Fruit fly (Drosophila melanogaster) whole organism, prepupa: ENCODE data around the gene RecQ4.

ENCODE experiments used
- CG10631 ChIP-seq: fragments of 200-800 bp; sonication (Bioruptor generic); optimal IDR thresholded peaks from 2 replicates; lab custom pipeline; 2016; ENCODE audit warnings: missing biosample characterization, missing genetic modification characterization
- CG11294 ChIP-seq: fragments of 200-800 bp; sonication (Bioruptor generic); IDR thresholded peaks from 2 replicates; pipeline ENCODE4 v1.3.6; 2022; ENCODE audit warnings: missing biosample characterization, missing genetic modification characterization
- CG11902 ChIP-seq: fragments of 200-800 bp; sonication (Bioruptor generic); optimal IDR thresholded peaks from 3 replicates; lab custom pipeline; 2016; ENCODE audit warnings: missing biosample characterization, missing genetic modification characterization
- CG15336 ChIP-seq: fragments of 200-800 bp; sonication (Bioruptor generic); IDR thresholded peaks from 2 replicates; pipeline ENCODE4 v1.3.6; 2022; ENCODE audit warnings: missing biosample characterization, missing genetic modification characterization
- CG1621 ChIP-seq: fragments of 200-800 bp; sonication (Bioruptor generic); optimal IDR thresholded peaks from 3 replicates; lab custom pipeline; 2018; ENCODE audit warnings: missing biosample characterization, mild to moderate bottlenecking, missing genetic modification characterization
- CG16779 ChIP-seq: fragments of 200-800 bp; sonication (Bioruptor generic); optimal IDR thresholded peaks from 3 replicates; lab custom pipeline; 2017; ENCODE audit warnings: missing biosample characterization, mild to moderate bottlenecking, missing genetic modification characterization
- CG3032 ChIP-seq: fragments of 200-800 bp; optimal IDR thresholded peaks from 2 replicates; lab custom pipeline; 2019; ENCODE audit warnings: missing biosample characterization, mild to moderate bottlenecking, missing genetic modification characterization, moderate library complexity
- CG31627 ChIP-seq: fragments of 200-800 bp; sonication (Bioruptor generic); optimal IDR thresholded peaks from 3 replicates; lab custom pipeline; 2016; ENCODE audit warnings: missing biosample characterization, missing genetic modification characterization
- CG32006 ChIP-seq: fragments of 200-800 bp; sonication (Bioruptor generic); optimal IDR thresholded peaks from 3 replicates; lab custom pipeline; 2017; ENCODE audit warnings: missing biosample characterization, mild to moderate bottlenecking, missing genetic modification characterization
- CG3919 ChIP-seq: fragments of 200-800 bp; sonication (Bioruptor generic); optimal IDR thresholded peaks from 3 replicates; lab custom pipeline; 2016; ENCODE audit warnings: missing biosample characterization, missing genetic modification characterization
- CG4318 ChIP-seq: fragments of 200-800 bp; sonication (Bioruptor generic); optimal IDR thresholded peaks from 3 replicates; lab custom pipeline; 2017; ENCODE audit warnings: missing biosample characterization, mild to moderate bottlenecking, missing genetic modification characterization
- CG6163 ChIP-seq: fragments of 200-800 bp; sonication (Bioruptor generic); IDR thresholded peaks from 3 replicates; pipeline ENCODE4 v1.3.6; 2022; ENCODE audit warnings: missing biosample characterization, missing genetic modification characterization
- CG6276 ChIP-seq: fragments of 200-800 bp; sonication (Bioruptor generic); optimal IDR thresholded peaks from 2 replicates; lab custom pipeline; 2017; ENCODE audit warnings: missing biosample characterization, mild to moderate bottlenecking, missing genetic modification characterization
- CG6792 ChIP-seq: fragments of 200-800 bp; sonication (Bioruptor generic); optimal IDR thresholded peaks from 3 replicates; lab custom pipeline; 2016; ENCODE audit warnings: missing biosample characterization, missing genetic modification characterization
- CG6808 ChIP-seq: fragments of 200-800 bp; sonication (Bioruptor generic); optimal IDR thresholded peaks from 3 replicates; lab custom pipeline; 2017; ENCODE audit warnings: missing biosample characterization, missing genetic modification characterization, mild to moderate bottlenecking, moderate library complexity, missing genetic modification reagents
- CG6854 ChIP-seq: fragments of 200-800 bp; sonication (Bioruptor generic); optimal IDR thresholded peaks from 2 replicates; lab custom pipeline; 2017; ENCODE audit warnings: missing biosample characterization, mild to moderate bottlenecking, missing genetic modification characterization
- CG7368 ChIP-seq: fragments of 200-800 bp; sonication (Bioruptor generic); optimal IDR thresholded peaks from 3 replicates; lab custom pipeline; 2016; ENCODE audit warnings: missing biosample characterization, missing genetic modification characterization
- CG8119 ChIP-seq: fragments of 200-800 bp; sonication (Bioruptor generic); IDR thresholded peaks from 3 replicates; pipeline ENCODE4 v1.3.6; 2022; ENCODE audit warnings: missing biosample characterization, missing genetic modification characterization
- CG8632 ChIP-seq: fragments of 200-800 bp; sonication (Bioruptor generic); optimal IDR thresholded peaks from 3 replicates; lab custom pipeline; 2016; ENCODE audit warnings: missing biosample characterization, missing genetic modification characterization
- CG9139 ChIP-seq: fragments of 200-800 bp; sonication (Bioruptor generic); optimal IDR thresholded peaks from 3 replicates; lab custom pipeline; 2017; ENCODE audit warnings: missing biosample characterization, mild to moderate bottlenecking, missing genetic modification characterization
- Eip75B ChIP-seq: fragments of 200-800 bp; sonication (Bioruptor generic); optimal IDR thresholded peaks from 3 replicates; lab custom pipeline; 2016; ENCODE audit warnings: missing biosample characterization, missing genetic modification characterization
- Eip78C ChIP-seq: fragments of 200-800 bp; sonication (Bioruptor generic); peaks from one replicate; lab custom pipeline; 2016; ENCODE audit warnings: missing biosample characterization, missing genetic modification characterization
- Eip93F ChIP-seq: fragments of 200-800 bp; sonication (Bioruptor generic); optimal IDR thresholded peaks from 2 replicates; lab custom pipeline; 2016; ENCODE audit warnings: missing biosample characterization, mild to moderate bottlenecking, missing genetic modification characterization
- Ets96B ChIP-seq: fragments of 200-800 bp; optimal IDR thresholded peaks from 2 replicates; lab custom pipeline; 2019; ENCODE audit warnings: missing biosample characterization, mild to moderate bottlenecking, missing genetic modification characterization, moderate library complexity
- Gug ChIP-seq: fragments of 200-800 bp; sonication (Bioruptor generic); IDR thresholded peaks from 2 replicates; pipeline ENCODE4 v1.3.6; 2022; ENCODE audit warnings: missing biosample characterization, missing genetic modification characterization
- Hr38 ChIP-seq: sonication (Bioruptor generic); optimal IDR thresholded peaks from 2 replicates; lab custom pipeline; 2016; ENCODE audit warnings: missing biosample characterization, missing genetic modification characterization
- Hr4 ChIP-seq: fragments of 200-800 bp; sonication (Bioruptor generic); optimal IDR thresholded peaks from 3 replicates; lab custom pipeline; 2016; ENCODE audit warnings: missing biosample characterization, missing genetic modification characterization
- Lpt ChIP-seq: fragments of 200-800 bp; sonication (Bioruptor generic); optimal IDR thresholded peaks from 3 replicates; lab custom pipeline; 2016; ENCODE audit warnings: missing biosample characterization, missing genetic modification characterization
- Met ChIP-seq: fragments of 200-800 bp; sonication (Bioruptor generic); optimal IDR thresholded peaks from 3 replicates; lab custom pipeline; 2016; ENCODE audit warnings: missing biosample characterization, missing genetic modification characterization
- OdsH ChIP-seq: fragments of 200-800 bp; sonication (Bioruptor generic); optimal IDR thresholded peaks from 3 replicates; lab custom pipeline; 2016; ENCODE audit warnings: missing biosample characterization, missing genetic modification characterization
- Smox ChIP-seq: fragments of 200-800 bp; sonication (Bioruptor generic); optimal IDR thresholded peaks from 3 replicates; lab custom pipeline; 2016; ENCODE audit warnings: missing biosample characterization, missing genetic modification characterization
- Sox14 ChIP-seq: fragments of 200-800 bp; sonication (Bioruptor generic); optimal IDR thresholded peaks from 3 replicates; lab custom pipeline; 2016; ENCODE audit warnings: missing biosample characterization, missing genetic modification characterization
- Sox15 ChIP-seq: fragments of 200-800 bp; sonication (Bioruptor generic); optimal IDR thresholded peaks from 3 replicates; lab custom pipeline; 2016; ENCODE audit warnings: missing biosample characterization, missing genetic modification characterization
- achi ChIP-seq: fragments of 200-800 bp; sonication (Bioruptor generic); optimal IDR thresholded peaks from 3 replicates; lab custom pipeline; 2016; ENCODE audit warnings: missing biosample characterization, missing genetic modification characterization
- dac ChIP-seq: fragments of 200-800 bp; sonication (Bioruptor generic); optimal IDR thresholded peaks from 2 replicates; lab custom pipeline; 2017; ENCODE audit warnings: missing biosample characterization, mild to moderate bottlenecking, missing genetic modification characterization
- dsx ChIP-seq: fragments of 200-800 bp; optimal IDR thresholded peaks from 3 replicates; lab custom pipeline; 2019; ENCODE audit warnings: missing biosample characterization, mild to moderate bottlenecking, missing genetic modification characterization, moderate library complexity; ENCODE audit not compliant: poor library complexity, severe bottlenecking
- eg ChIP-seq: fragments of 200-800 bp; sonication (Bioruptor generic); IDR thresholded peaks from 3 replicates; pipeline ENCODE4 v1.3.6; 2022; ENCODE audit warnings: missing biosample characterization, missing genetic modification characterization
- esn ChIP-seq: fragments of 200-800 bp; sonication (Bioruptor generic); optimal IDR thresholded peaks from 2 replicates; lab custom pipeline; 2016; ENCODE audit warnings: missing biosample characterization, mild to moderate bottlenecking, missing genetic modification characterization, moderate library complexity
- fd59A ChIP-seq: fragments of 200-800 bp; sonication (Bioruptor generic); optimal IDR thresholded peaks from 2 replicates; lab custom pipeline; 2017; ENCODE audit warnings: missing biosample characterization, mild to moderate bottlenecking, missing genetic modification characterization, missing genetic modification reagents
- fkh ChIP-seq: fragments of 200-800 bp; sonication (Bioruptor generic); optimal IDR thresholded peaks from 3 replicates; lab custom pipeline; 2017; ENCODE audit warnings: missing biosample characterization, mild to moderate bottlenecking, missing genetic modification characterization, moderate library complexity
- net ChIP-seq: fragments of 200-800 bp; sonication (Bioruptor generic); optimal IDR thresholded peaks from 3 replicates; lab custom pipeline; 2016; ENCODE audit warnings: missing biosample characterization, missing genetic modification characterization
- ss ChIP-seq, 2 experiments: fragments of 200-800 bp; sonication (Bioruptor generic); optimal IDR thresholded peaks; 2 replicates in 1 of 2; 3 replicates in 1 of 2; lab custom pipeline; 2017 to 2018; ENCODE audit warnings: mild to moderate bottlenecking in 2 of 2, missing biosample characterization in 2 of 2, missing genetic modification characterization in 2 of 2, moderate library complexity in 1 of 2
- svp ChIP-seq: fragments of 200-800 bp; sonication (Bioruptor generic); peaks from one replicate; lab custom pipeline; 2016; ENCODE audit warnings: missing biosample characterization, missing genetic modification characterization
- topi ChIP-seq: fragments of 200-800 bp; sonication (Bioruptor generic); optimal IDR thresholded peaks from 3 replicates; lab custom pipeline; 2016; ENCODE audit warnings: missing biosample characterization, missing genetic modification characterization
- vri ChIP-seq: fragments of 200-800 bp; sonication (Bioruptor generic); optimal IDR thresholded peaks from 3 replicates; lab custom pipeline; 2016; ENCODE audit warnings: missing biosample characterization, mild to moderate bottlenecking, missing genetic modification characterization

RecQ4 gene

dm6 chr3L:8189234-8189633 is 13.5 kb upstream of the RecQ4 start:
- TF ChIP-seq CG6792 (GFP tag; lab: Kevin White, UChicago) (no peak), Eip78C (GFP tag; lab: Kevin White, UChicago) (no peak), CG11902 (GFP tag; lab: Kevin White, UChicago) (no peak), CG9139 (GFP tag; lab: Kevin White, UChicago) (no peak), svp (GFP tag; lab: Kevin White, UChicago) (no peak), ss (GFP tag; optimal IDR thresholded peaks at IDR 0.05; lab: Kevin White, UChicago) (no peak)

- TF ChIP-seq ss (GFP tag; optimal IDR thresholded peaks at IDR 0.05; lab: Kevin White, UChicago) (no peak), CG15336 (0 out of 2 replicates have a peak, but pooled peaks have one; percentile 16)
These were observed 11.6 kb upstream of the RecQ4 start for dm6 chr3L:8187397-8187811.

- TF ChIP-seq CG3919 (peak; percentile 85), Hr4 (GFP tag; lab: Kevin White, UChicago) (peak; percentile 90), Gug (GFP tag; lab: Robert Waterston, UW) (peak; percentile 82), CG16779 (tag; lab: Kevin White, UChicago) (no peak), Ets96B (tag; lab: Kevin White, UChicago) (peak; percentile 75), Smox (GFP tag; lab: Kevin White, UChicago) (no peak), fd59A (GFP tag; lab: Kevin White, UChicago) (peak; percentile 71), CG6276 (no peak), CG4318 (GFP tag; lab: Kevin White, UChicago) (peak; percentile 85), CG32006 (peak; percentile 89), CG6808 (GFP tag; lab: Kevin White, UChicago) (peak; percentile 58), dsx (GFP tag; lab: Kevin White, UChicago) (peak; percentile 65), Sox15 (GFP tag; lab: Kevin White, UChicago) (peak; percentile 90), eg (GFP tag; lab: Robert Waterston, UW) (peak; percentile 91), CG1621 (tag; lab: Kevin White, UChicago) (peak; percentile 12), CG6854 (GFP tag; lab: Kevin White, UChicago) (peak; percentile 20), svp (GFP tag; lab: Kevin White, UChicago) (no peak), achi (GFP tag; lab: Kevin White, UChicago) (peak; percentile 82), net (GFP tag; lab: Kevin White, UChicago) (peak; percentile 67), CG11902 (GFP tag; lab: Kevin White, UChicago) (peak; percentile 91), CG6163 (peak; percentile 85), topi (GFP tag; lab: Kevin White, UChicago) (peak; percentile 78), CG15336 (peak; percentile 63), CG8119 (GFP tag; lab: Robert Waterston, UW) (peak; percentile 75), Eip78C (GFP tag; lab: Kevin White, UChicago) (peak; percentile 85), Hr38 (GFP tag; lab: Kevin White, UChicago) (peak; percentile 60), CG7368 (GFP tag; lab: Kevin White, UChicago) (peak; percentile 75), CG31627 (GFP tag; lab: Kevin White, UChicago) (peak; percentile 95), CG9139 (GFP tag; lab: Kevin White, UChicago) (no peak), CG11294 (GFP tag; lab: Robert Waterston, UW) (peak; percentile 76; the same call in 1 of the 2 replicates), CG8632 (peak; percentile 70), Eip75B (GFP tag; lab: Kevin White, UChicago) (peak; percentile 86), fkh (GFP tag; lab: Kevin White, UChicago) (peak; percentile 63), CG6792 (GFP tag; lab: Kevin White, UChicago) (peak; percentile 80), vri (GFP tag; lab: Kevin White, UChicago) (peak; percentile 68), Lpt (peak; percentile 73), Sox14 (GFP tag; lab: Kevin White, UChicago) (peak; percentile 93), CG10631 (GFP tag; lab: Kevin White, UChicago) (peak; percentile 93), CG3032 (peak; percentile 90), dac (GFP tag; lab: Kevin White, UChicago) (peak; percentile 73), OdsH (GFP tag; lab: Kevin White, UChicago) (peak; percentile 89), esn (GFP tag; lab: Kevin White, UChicago) (peak; percentile 88), Eip93F (no peak), Met (GFP tag; lab: Kevin White, UChicago) (peak; percentile 88)
These were observed 11.0 kb upstream of the RecQ4 start, which contains the start of the genes ERR and Atg18a for dm6 chr3L:8186627-8187396. TSS of gene ERR (minus strand) at chr3L:8186671. TSS of gene Atg18a (plus strand) at chr3L:8186857.
